Fruit fly (Drosophila melanogaster) whole organism, embryonic: Measurements from ENCODE around the gene THG.

Source experiments
- ATbp ChIP-seq: fragments of 200-800 bp; sonication (Bioruptor generic); optimal IDR thresholded peaks from 2 replicates; lab custom pipeline; 2017; ENCODE audit warnings: missing biosample characterization, mild to moderate bottlenecking, missing genetic modification characterization, missing genetic modification reagents
- Aef1 ChIP-seq: fragments of 200-800 bp; sonication (Bioruptor generic); IDR thresholded peaks from 3 replicates; pipeline ENCODE4 v1.3.6; 2022; ENCODE audit warnings: missing biosample characterization, missing genetic modification characterization
- Antp ChIP-seq: fragments of 200-800 bp; sonication (Bioruptor generic); optimal IDR thresholded peaks from 3 replicates; lab custom pipeline; 2016; ENCODE audit warnings: missing biosample characterization, missing genetic modification characterization
- Blimp-1 ChIP-seq: fragments of 200-800 bp; sonication (Bioruptor generic); optimal IDR thresholded peaks from 3 replicates; lab custom pipeline; 2018; ENCODE audit warnings: missing biosample characterization, missing genetic modification characterization, mild to moderate bottlenecking, moderate library complexity, missing genetic modification reagents
- CG10321 ChIP-seq: fragments of 200-800 bp; sonication (Bioruptor generic); IDR thresholded peaks from 2 replicates; pipeline ENCODE4 v1.3.6; 2022; ENCODE audit warnings: missing biosample characterization, missing genetic modification characterization
- CG11093 ChIP-seq: fragments of 200-800 bp; sonication (Bioruptor generic); IDR thresholded peaks from 3 replicates; pipeline ENCODE4 v1.3.6; 2022; ENCODE audit warnings: missing biosample characterization, missing genetic modification characterization
- CG11560 ChIP-seq: fragments of 200-800 bp; sonication (Bioruptor generic); IDR thresholded peaks from 3 replicates; pipeline ENCODE4 v1.3.6; 2022; ENCODE audit warnings: missing biosample characterization, missing genetic modification characterization
- CG12299 ChIP-seq: fragments of 200-800 bp; sonication (Bioruptor generic); optimal IDR thresholded peaks from 2 replicates; lab custom pipeline; 2018; ENCODE audit warnings: missing biosample characterization, mild to moderate bottlenecking, missing genetic modification characterization
- CG16863 ChIP-seq: fragments of 200-800 bp; sonication (Bioruptor generic); optimal IDR thresholded peaks from 3 replicates; lab custom pipeline; 2016; ENCODE audit warnings: missing biosample characterization, missing genetic modification characterization
- CG17359 ChIP-seq: fragments of 200-800 bp; sonication (Bioruptor generic); optimal IDR thresholded peaks from 3 replicates; lab custom pipeline; 2018; ENCODE audit warnings: missing biosample characterization, mild to moderate bottlenecking, missing genetic modification characterization, moderate library complexity
- CG17829 ChIP-seq: fragments of 200-800 bp; optimal IDR thresholded peaks from 2 replicates; lab custom pipeline; 2019; ENCODE audit warnings: missing biosample characterization, mild to moderate bottlenecking, missing genetic modification characterization, moderate library complexity
- CG30431 ChIP-seq: fragments of 200-800 bp; sonication (Bioruptor generic); optimal IDR thresholded peaks from 2 replicates; lab custom pipeline; 2017; ENCODE audit warnings: missing biosample characterization, missing genetic modification characterization
- CG34376 ChIP-seq: fragments of 200-800 bp; sonication (Bioruptor generic); optimal IDR thresholded peaks from 2 replicates; lab custom pipeline; 2018; ENCODE audit warnings: missing biosample characterization, mild to moderate bottlenecking, missing genetic modification characterization
- CG4404 ChIP-seq: fragments of 200-800 bp; sonication (Bioruptor generic); IDR thresholded peaks from 2 replicates; pipeline ENCODE4 v1.3.6; 2022; ENCODE audit warnings: missing biosample characterization, missing genetic modification characterization
- CG4617 ChIP-seq: fragments of 200-800 bp; sonication (Bioruptor generic); optimal IDR thresholded peaks from 3 replicates; lab custom pipeline; 2016; ENCODE audit warnings: missing biosample characterization, missing genetic modification characterization, borderline replicate concordance
- CG5245 ChIP-seq: fragments of 200-800 bp; sonication (Bioruptor generic); optimal IDR thresholded peaks from 3 replicates; lab custom pipeline; 2016; ENCODE audit warnings: missing biosample characterization, missing genetic modification characterization
- CG6272 ChIP-seq: fragments of 200-800 bp; sonication (Bioruptor generic); IDR thresholded peaks from 2 replicates; pipeline ENCODE4 v1.3.6; 2022; ENCODE audit warnings: missing biosample characterization, missing genetic modification characterization
- CG8290 ChIP-seq, 3 experiments: fragments of 200-800 bp; sonication (Bioruptor generic); optimal IDR thresholded peaks; 2 replicates each; lab custom pipeline; 2016 to 2019; ENCODE audit warnings: missing biosample characterization in 3 of 3, missing genetic modification characterization in 3 of 3, mild to moderate bottlenecking in 2 of 3, moderate library complexity in 1 of 3
- CG8765 ChIP-seq: fragments of 200-800 bp; sonication (Bioruptor generic); IDR thresholded peaks from 2 replicates; pipeline ENCODE4 v1.3.6; 2022; ENCODE audit warnings: missing biosample characterization, missing genetic modification characterization
- CrebB ChIP-seq: fragments of 200-800 bp; sonication (Bioruptor generic); optimal IDR thresholded peaks from 3 replicates; lab custom pipeline; 2018; ENCODE audit warnings: missing biosample characterization, mild to moderate bottlenecking, missing genetic modification characterization
- Dip3 ChIP-seq: fragments of 200-800 bp; sonication (Bioruptor generic); optimal IDR thresholded peaks from 3 replicates; lab custom pipeline; 2016; ENCODE audit warnings: missing biosample characterization, missing genetic modification characterization
- Ets97D ChIP-seq: fragments of 200-800 bp; sonication (Bioruptor generic); optimal IDR thresholded peaks from 3 replicates; lab custom pipeline; 2016; ENCODE audit warnings: missing biosample characterization, missing genetic modification characterization
- Fer2 ChIP-seq: fragments of 200-800 bp; sonication (Bioruptor generic); optimal IDR thresholded peaks from 2 replicates; lab custom pipeline; 2018; ENCODE audit warnings: missing biosample characterization, mild to moderate bottlenecking, missing genetic modification characterization, moderate library complexity
- GATAe ChIP-seq: fragments of 200-800 bp; sonication (Bioruptor generic); conservative IDR thresholded peaks from 2 replicates; pipeline ENCODE4 v1.3.6; 2022; ENCODE audit warnings: missing biosample characterization, missing genetic modification characterization
- Gug ChIP-seq: fragments of 200-800 bp; sonication (Bioruptor generic); IDR thresholded peaks from 4 replicates; pipeline ENCODE4 v1.3.6; 2022; ENCODE audit warnings: missing biosample characterization, missing genetic modification characterization
- HmgZ ChIP-seq: fragments of 200-800 bp; sonication (Bioruptor generic); optimal IDR thresholded peaks from 2 replicates; lab custom pipeline; 2018; ENCODE audit warnings: missing biosample characterization, mild to moderate bottlenecking, missing genetic modification characterization
- Hmr ChIP-seq: fragments of 200-800 bp; sonication (Bioruptor generic); optimal IDR thresholded peaks from 3 replicates; lab custom pipeline; 2017; ENCODE audit warnings: mild to moderate bottlenecking, missing biosample characterization, missing genetic modification reagents, missing genetic modification characterization
- Sin3A ChIP-seq: fragments of >200 bp; optimal IDR thresholded peaks from 2 replicates; lab custom pipeline; 2018
- abd-A ChIP-seq: fragments of 200-800 bp; sonication (Bioruptor generic); optimal IDR thresholded peaks from 3 replicates; lab custom pipeline; 2019; ENCODE audit warnings: missing biosample characterization, mild to moderate bottlenecking, missing genetic modification characterization, moderate library complexity
- ato ChIP-seq: fragments of 200-800 bp; sonication (Bioruptor generic); IDR thresholded peaks from 2 replicates; pipeline ENCODE4 v1.3.6; 2022; ENCODE audit warnings: missing biosample characterization, missing genetic modification characterization; ENCODE audit not compliant: partially characterized antibody
- corto ChIP-seq: fragments of 200-800 bp; sonication (Bioruptor generic); optimal IDR thresholded peaks from 2 replicates; lab custom pipeline; 2016; ENCODE audit warnings: missing biosample characterization, mild to moderate bottlenecking, missing genetic modification characterization, moderate library complexity
- croc ChIP-seq: fragments of 200-800 bp; sonication (Bioruptor generic); conservative IDR thresholded peaks from 3 replicates; pipeline ENCODE4 v1.3.6; 2022; ENCODE audit warnings: missing biosample characterization, missing genetic modification characterization
- cwo ChIP-seq: fragments of 200-800 bp; sonication (Bioruptor generic); optimal IDR thresholded peaks from 3 replicates; lab custom pipeline; 2017; ENCODE audit warnings: missing biosample characterization, missing genetic modification characterization, mild to moderate bottlenecking, moderate library complexity, missing genetic modification reagents
- da ChIP-seq: fragments of 200-800 bp; sonication (Bioruptor generic); optimal IDR thresholded peaks from 2 replicates; lab custom pipeline; 2016; ENCODE audit warnings: missing biosample characterization, missing genetic modification characterization
- dimm ChIP-seq: fragments of 200-800 bp; sonication (Bioruptor generic); IDR thresholded peaks from 2 replicates; pipeline ENCODE4 v1.3.6; 2022; ENCODE audit warnings: missing biosample characterization, missing genetic modification characterization
- dm ChIP-seq: fragments of 200-800 bp; sonication (Bioruptor generic); optimal IDR thresholded peaks from 3 replicates; lab custom pipeline; 2016; ENCODE audit warnings: missing biosample characterization, missing genetic modification characterization
- her ChIP-seq: fragments of 200-800 bp; sonication (Bioruptor generic); optimal IDR thresholded peaks from 2 replicates; lab custom pipeline; 2016; ENCODE audit warnings: missing biosample characterization, missing genetic modification characterization
- knrl ChIP-seq: fragments of 200-800 bp; sonication (Bioruptor generic); IDR thresholded peaks from 3 replicates; pipeline ENCODE4 v1.3.6; 2022; ENCODE audit warnings: missing biosample characterization, missing genetic modification characterization; ENCODE audit not compliant: partially characterized antibody
- odd ChIP-seq: fragments of 200-800 bp; sonication (Bioruptor generic); optimal IDR thresholded peaks from 2 replicates; lab custom pipeline; 2017; ENCODE audit warnings: missing biosample characterization, mild to moderate bottlenecking, missing genetic modification characterization
- pb ChIP-seq: fragments of 200-800 bp; sonication (Bioruptor generic); optimal IDR thresholded peaks from 3 replicates; lab custom pipeline; 2016; ENCODE audit warnings: missing biosample characterization, missing genetic modification characterization
- peb ChIP-seq: fragments of 200-800 bp; sonication (Bioruptor generic); IDR thresholded peaks from 2 replicates; pipeline ENCODE4 v1.3.6; 2022; ENCODE audit warnings: missing biosample characterization, missing genetic modification characterization
- psq ChIP-seq: fragments of 200-800 bp; sonication (Bioruptor generic); optimal IDR thresholded peaks from 2 replicates; lab custom pipeline; 2017; ENCODE audit warnings: missing biosample characterization, missing genetic modification characterization
- ranshi ChIP-seq: fragments of 200-800 bp; sonication (Bioruptor generic); IDR thresholded peaks from 2 replicates; pipeline ENCODE4 v1.3.6; 2022; ENCODE audit warnings: missing biosample characterization, missing genetic modification characterization
- sr ChIP-seq: fragments of 200-800 bp; sonication (Bioruptor generic); IDR thresholded peaks from 3 replicates; pipeline ENCODE4 v1.3.6; 2022; ENCODE audit warnings: missing biosample characterization, missing genetic modification characterization
- tio ChIP-seq: fragments of 200-800 bp; sonication (Bioruptor generic); optimal IDR thresholded peaks from 2 replicates; lab custom pipeline; 2017; ENCODE audit warnings: missing biosample characterization, missing genetic modification characterization, inconsistent platforms
- tll ChIP-seq, 2 experiments: fragments of 200-800 bp in 1 of 2; fragments of >200 bp in 1 of 2; sonication (Bioruptor generic) in 1 of 2; optimal IDR thresholded peaks; 2 replicates each; lab custom pipeline; 2017 to 2019; ENCODE audit warnings: missing biosample characterization in 2 of 2, missing genetic modification characterization in 2 of 2, mild to moderate bottlenecking in 1 of 2, moderate library complexity in 1 of 2
- unpg ChIP-seq: fragments of 200-800 bp; sonication (Bioruptor generic); optimal IDR thresholded peaks from 3 replicates; lab custom pipeline; 2018; ENCODE audit warnings: missing biosample characterization, mild to moderate bottlenecking, missing genetic modification characterization, moderate library complexity
- usp ChIP-seq: fragments of >200 bp; optimal IDR thresholded peaks from 2 replicates; lab custom pipeline; 2017; ENCODE audit warnings: missing biosample characterization, missing genetic modification characterization
- zfh1 ChIP-seq: fragments of 200-800 bp; sonication (Bioruptor generic); IDR thresholded peaks from 3 replicates; pipeline ENCODE4 v1.3.6; 2022; ENCODE audit warnings: missing biosample characterization, missing genetic modification characterization

Gene THG

dm6 chr2L:15056359-15057220 lies 47.1 kb upstream of the THG start (continued):
- TF ChIP-seq Aef1 (GFP tag; lab: Robert Waterston, UW) (peak; percentile 59; the same call in 2 of the 3 replicates), Antp (GFP tag; lab: Kevin White, UChicago) (no peak), unpg (GFP tag; lab: Kevin White, UChicago) (peak; percentile 77), Hmr (GFP tag; lab: Kevin White, UChicago) (peak; percentile 68), cwo (GFP tag; lab: Kevin White, UChicago) (peak; percentile 56), CG8765 (GFP tag; lab: Robert Waterston, UW) (peak; percentile 47; the same call in 1 of the 2 replicates), odd (GFP tag; lab: Kevin White, UChicago) (peak; percentile 67), CG4404 (GFP tag; lab: Robert Waterston, UW) (peak; percentile 58), zfh1 (GFP tag; lab: Robert Waterston, UW) (peak; percentile 80), sr (GFP tag; lab: Robert Waterston, UW) (no peak; the same call in 2 of the 3 replicates), Sin3A (no peak), usp (GFP tag; lab: Kevin White, UChicago) (no peak), ato (GFP tag; lab: Robert Waterston, UW) (no peak), Dip3 (GFP tag; lab: Kevin White, UChicago) (peak; percentile 10), CG17829 (tag; lab: Kevin White, UChicago) (peak; percentile 85), da (GFP tag; lab: Kevin White, UChicago) (no peak), Ets97D (GFP tag; lab: Kevin White, UChicago) (no peak), CG8290 (GFP tag; optimal IDR thresholded peaks at IDR 0.05; lab: Kevin White, UChicago) (peak; percentile 82), CG8290 (tag; optimal IDR thresholded peaks at IDR 0.05; lab: Kevin White, UChicago) (no peak), psq (GFP tag; lab: Kevin White, UChicago) (peak; percentile 37), ranshi (peak; percentile 75), CG11093 (peak; percentile 63; the same call in 2 of the 3 replicates), Fer2 (tag; lab: Kevin White, UChicago) (peak; percentile 14), GATAe (GFP tag; lab: Robert Waterston, UW) (no peak), CG5245 (peak; percentile 75), peb (peak; percentile 54), dm (no peak), ATbp (GFP tag; lab: Kevin White, UChicago) (peak; percentile 65), Gug (GFP tag; lab: Robert Waterston, UW) (peak; percentile 35; the same call in 1 of the 4 replicates), CrebB (tag; lab: Kevin White, UChicago) (peak; percentile 16), CG30431 (GFP tag; lab: Kevin White, UChicago) (peak; percentile 51), pb (GFP tag; lab: Kevin White, UChicago) (no peak), CG10321 (GFP tag; lab: Robert Waterston, UW) (no peak), tll (GFP tag; optimal IDR thresholded peaks at IDR 0.05; lab: Kevin White, UChicago) (peak in 1 of 2 experiments; percentile 18), CG34376 (GFP tag; lab: Kevin White, UChicago) (no peak), dimm (GFP tag; lab: Robert Waterston, UW) (no peak), knrl (GFP tag; lab: Robert Waterston, UW) (no peak), tio (peak; percentile 83), CG12299 (tag; lab: Kevin White, UChicago) (peak; percentile 15), CG16863 (GFP tag; lab: Kevin White, UChicago) (peak; percentile 19), abd-A (tag; lab: Kevin White, UChicago) (no peak), HmgZ (no peak), croc (GFP tag; lab: Robert Waterston, UW) (peak; percentile 72), Blimp-1 (GFP tag; lab: Kevin White, UChicago) (peak; percentile 82), CG6272 (GFP tag; lab: Robert Waterston, UW) (no peak), CG11560 (no peak), CG17359 (peak; percentile 78), her (GFP tag; lab: Kevin White, UChicago) (no peak), CG4617 (GFP tag; lab: Kevin White, UChicago) (peak; percentile 13), corto (GFP tag; lab: Kevin White, UChicago) (peak; percentile 67)
